Worm (Caenorhabditis elegans): ENCODE results near the gene kvs-5.

kvs-5 gene

ce11 chrIV:762016-762459, 25.5 kb downstream of the kvs-5 start:
- TF ChIP-seq grh-1 (GFP tag; IDR thresholded peaks at IDR 0.05): peak; percentile 53; the same call in 1 of the 2 replicates
- no peak for TF ChIP-seq ces-1 (GFP tag; optimal IDR thresholded peaks at IDR 0.05)
- no peak for TF ChIP-seq lin-39 (tag; optimal IDR thresholded peaks at IDR 0.05)
- TF ChIP-seq nhr-90 (tag; optimal IDR thresholded peaks at IDR 0.05; ENCODE audit: poor library complexity): peak; percentile 36
- no peak for TF ChIP-seq pag-3 (tag; optimal IDR thresholded peaks at IDR 0.05; ENCODE audit: borderline replicate concordance, insufficient read depth)
- TF ChIP-seq unc-130 (tag; optimal IDR thresholded peaks at IDR 0.05): no peak
- TF ChIP-seq jun-1 (tag; optimal IDR thresholded peaks at IDR 0.05): no peak
- peak; percentile 5 for TF ChIP-seq rnt-1 (tag; optimal IDR thresholded peaks at IDR 0.05)
- TF ChIP-seq nhr-19 (GFP tag; conservative IDR thresholded peaks at IDR 0.05): peak; percentile 35; the same call in 1 of the 2 replicates
- TF ChIP-seq C16A3.4 (tag; optimal IDR thresholded peaks at IDR 0.05): peak; percentile 14
- TF ChIP-seq blmp-1 (tag; optimal IDR thresholded peaks at IDR 0.05): no peak
- no peak for TF ChIP-seq F16B12.6 (tag; optimal IDR thresholded peaks at IDR 0.05)
- TF ChIP-seq nhr-237 (tag; optimal IDR thresholded peaks at IDR 0.05): no peak
- no peak for TF ChIP-seq fkh-4 (tag; optimal IDR thresholded peaks at IDR 0.05; ENCODE audit: borderline replicate concordance)
- TF ChIP-seq swsn-7 (tag; optimal IDR thresholded peaks at IDR 0.05): no peak
- peak; percentile 13 for TF ChIP-seq fos-1 (tag; optimal IDR thresholded peaks at IDR 0.05)
- peak; percentile 33 for TF ChIP-seq nhr-47 (tag; optimal IDR thresholded peaks at IDR 0.05)
- no peak for TF ChIP-seq unc-30 (tag; optimal IDR thresholded peaks at IDR 0.05)
- TF ChIP-seq aly-2 (tag; optimal IDR thresholded peaks at IDR 0.05): peak; percentile 63
- TF ChIP-seq dpl-1 (GFP tag; optimal IDR thresholded peaks at IDR 0.05): no peak
- TF ChIP-seq C34B4.2 (tag; optimal IDR thresholded peaks at IDR 0.05): no peak
- TF ChIP-seq xbp-1 (tag; optimal IDR thresholded peaks at IDR 0.05): peak; percentile 28
- TF ChIP-seq zip-4 (GFP tag; optimal IDR thresholded peaks at IDR 0.05): no peak
- TF ChIP-seq aha-1 (tag; optimal IDR thresholded peaks at IDR 0.05): no peak
- TF ChIP-seq sox-4 (tag; optimal IDR thresholded peaks at IDR 0.05): no peak
- TF ChIP-seq dsc-1 (tag; optimal IDR thresholded peaks at IDR 0.05): no peak
- TF ChIP-seq zag-1 (tag; optimal IDR thresholded peaks at IDR 0.05): no peak
- TF ChIP-seq ceh-63 (GFP tag; optimal IDR thresholded peaks at IDR 0.05): no peak
- TF ChIP-seq elt-3 (tag; optimal IDR thresholded peaks at IDR 0.05): peak in 2 of 6 experiments; percentile 28 to 31
- peak; percentile 23 to 31 for TF ChIP-seq lsy-2 (tag; optimal IDR thresholded peaks at IDR 0.05)
- no peak for TF ChIP-seq alr-1 (tag; optimal IDR thresholded peaks at IDR 0.05; ENCODE audit: borderline replicate concordance)
- no peak for TF ChIP-seq nhr-20 (tag; optimal IDR thresholded peaks at IDR 0.05)
- TF ChIP-seq tlp-1 (tag; optimal IDR thresholded peaks at IDR 0.05): no peak
- no peak for TF ChIP-seq unc-86 (tag; optimal IDR thresholded peaks at IDR 0.05)
- TF ChIP-seq nhr-85 (tag): peak; percentile 88
- TF ChIP-seq efl-1 (optimal IDR thresholded peaks at IDR 0.05): peak; percentile 11 to 32
- no peak for TF ChIP-seq efl-1 (GFP tag; optimal IDR thresholded peaks at IDR 0.05 in 1 of 2)
- no peak for TF ChIP-seq elt-2 (tag; optimal IDR thresholded peaks at IDR 0.05)
- peak; percentile 12 for TF ChIP-seq ama-1 (optimal IDR thresholded peaks at IDR 0.05)
- TF ChIP-seq irx-1 (tag; optimal IDR thresholded peaks at IDR 0.05): no peak
- TF ChIP-seq egl-13 (tag; optimal IDR thresholded peaks at IDR 0.05): no peak
- TF ChIP-seq nhr-11 (tag; optimal IDR thresholded peaks at IDR 0.05): no peak
- TF ChIP-seq egl-27 (tag; optimal IDR thresholded peaks at IDR 0.05): no peak
- no peak for TF ChIP-seq unc-98 (GFP tag; IDR thresholded peaks at IDR 0.05)
- TF ChIP-seq skn-1 (tag; optimal IDR thresholded peaks at IDR 0.05): no peak
- no peak for TF ChIP-seq hlh-17 (GFP tag; optimal IDR thresholded peaks at IDR 0.05; ENCODE audit: borderline replicate concordance)
- TF ChIP-seq nhr-12 (tag; optimal IDR thresholded peaks at IDR 0.05): no peak
- no peak for TF ChIP-seq mef-2 (tag; optimal IDR thresholded peaks at IDR 0.05)
- no peak for TF ChIP-seq lin-14 (GFP tag; optimal IDR thresholded peaks at IDR 0.05)
- TF ChIP-seq mab-9 (GFP tag; IDR thresholded peaks at IDR 0.05): no peak
- TF ChIP-seq nhr-71 (tag; optimal IDR thresholded peaks at IDR 0.05): peak; percentile 69
- no peak for TF ChIP-seq ceh-88 (GFP tag; IDR thresholded peaks at IDR 0.05)
- TF ChIP-seq snu-23 (GFP tag; optimal IDR thresholded peaks at IDR 0.05): peak; percentile 36
